Worm (Caenorhabditis elegans) whole organism, young adult: ENCODE results near the gene wdr-54.
A peak's percentile ranks its signal among the peaks of the same experiment; 100 is the strongest.

ENCODE experiments used
- B0035.1 ChIP-seq: sonication (generic microtip); optimal IDR thresholded peaks from 2 replicates; lab custom pipeline; 2016; ENCODE audit warnings: missing genetic modification characterization, mild to moderate bottlenecking, missing compliant biosample characterization, missing genotype, missing genetic modification reagents
- C17E4.6 ChIP-seq: fragments of 200-800 bp; sonication (Bioruptor generic); IDR thresholded peaks from 2 replicates; pipeline ENCODE4 v1.3.6; 2022; ENCODE audit warnings: missing genetic modification reagents, missing genetic modification characterization, missing compliant biosample characterization
- F22D6.2 ChIP-seq: sonication (generic microtip); optimal IDR thresholded peaks from 2 replicates; lab custom pipeline; 2016; ENCODE audit warnings: mild to moderate bottlenecking, missing genetic modification characterization, missing compliant biosample characterization
- F39B2.1 ChIP-seq: fragments of 200-800 bp; sonication (Bioruptor generic); IDR thresholded peaks from 2 replicates; pipeline ENCODE4 v1.3.6; 2022; ENCODE audit warnings: missing genetic modification reagents, missing genetic modification characterization, missing compliant biosample characterization
- F52B5.7 ChIP-seq: sonication (generic microtip); optimal IDR thresholded peaks from 2 replicates; lab custom pipeline; 2016; ENCODE audit warnings: mild to moderate bottlenecking, missing genetic modification characterization, missing compliant biosample characterization
- F55B11.4 ChIP-seq: sonication (generic microtip); optimal IDR thresholded peaks from 2 replicates; lab custom pipeline; 2016; ENCODE audit warnings: missing compliant biosample characterization, missing genetic modification characterization, borderline replicate concordance; ENCODE audit not compliant: insufficient read depth
- K12H6.12 ChIP-seq: fragments of 200-800 bp; sonication (Bioruptor generic); optimal IDR thresholded peaks from 2 replicates; lab custom pipeline; 2018; ENCODE audit warnings: mild to moderate bottlenecking, missing genetic modification characterization, missing compliant biosample characterization
- Y79H2A.3 ChIP-seq: fragments of 200-800 bp; sonication (Bioruptor generic); conservative IDR thresholded peaks from 2 replicates; pipeline ENCODE4 v1.3.6; 2022; ENCODE audit warnings: missing genetic modification reagents, missing genetic modification characterization, missing compliant biosample characterization
- Y95B8A.8 ChIP-seq: fragments of 200-800 bp; sonication (Bioruptor generic); IDR thresholded peaks from 2 replicates; pipeline ENCODE4 v1.3.6; 2022; ENCODE audit warnings: missing genetic modification reagents, missing genetic modification characterization, missing compliant biosample characterization
- aptf-3 ChIP-seq: fragments of 200-800 bp; sonication (Bioruptor generic); IDR thresholded peaks from 2 replicates; pipeline ENCODE4 v1.3.6; 2022; ENCODE audit warnings: missing genetic modification characterization, missing compliant biosample characterization
- atf-7 ChIP-seq: sonication (generic microtip); optimal IDR thresholded peaks from 2 replicates; lab custom pipeline; 2017; ENCODE audit warnings: mild to moderate bottlenecking, missing genetic modification characterization, missing compliant biosample characterization
- ccch-3 ChIP-seq: fragments of 200-800 bp; sonication (Bioruptor generic); optimal IDR thresholded peaks from 2 replicates; lab custom pipeline; 2018; ENCODE audit warnings: mild to moderate bottlenecking, missing genetic modification characterization, missing compliant biosample characterization
- ceh-58 ChIP-seq: fragments of 200-800 bp; sonication (Bioruptor generic); IDR thresholded peaks from 2 replicates; pipeline ENCODE4 v1.3.6; 2022; ENCODE audit warnings: missing genetic modification characterization, missing compliant biosample characterization
- ceh-79 ChIP-seq: sonication (generic microtip); optimal IDR thresholded peaks from 2 replicates; lab custom pipeline; 2017; ENCODE audit warnings: mild to moderate bottlenecking, missing genetic modification characterization, missing compliant biosample characterization
- ceh-91 ChIP-seq: fragments of 200-800 bp; sonication (Bioruptor generic); IDR thresholded peaks from 2 replicates; pipeline ENCODE4 v1.3.6; 2022; ENCODE audit warnings: missing genetic modification reagents, missing genetic modification characterization, missing compliant biosample characterization
- dox-1 ChIP-seq: fragments of 200-800 bp; sonication (Bioruptor generic); IDR thresholded peaks from 2 replicates; pipeline ENCODE4 v1.3.6; 2022; ENCODE audit warnings: missing genetic modification reagents, missing genetic modification characterization, missing compliant biosample characterization
- dpff-1 ChIP-seq: sonication (generic microtip); optimal IDR thresholded peaks from 2 replicates; lab custom pipeline; 2017; ENCODE audit warnings: mild to moderate bottlenecking, missing genetic modification characterization, missing compliant biosample characterization
- dpl-1 ChIP-seq: fragments of 150-350 bp; optimal IDR thresholded peaks from 2 replicates; lab custom pipeline; 2014; ENCODE audit warnings: missing biosample characterization, missing genetic modification reagents, missing genetic modification characterization
- egrh-3 ChIP-seq: fragments of 200-800 bp; sonication (Bioruptor generic); IDR thresholded peaks from 2 replicates; pipeline ENCODE4 v1.3.6; 2022; ENCODE audit warnings: missing genetic modification reagents, missing genetic modification characterization, missing compliant biosample characterization
- hlh-26 ChIP-seq: fragments of 200-800 bp; sonication (Bioruptor generic); conservative IDR thresholded peaks from 2 replicates; pipeline ENCODE4 v1.3.6; 2022; ENCODE audit warnings: missing genetic modification reagents, missing genetic modification characterization, missing compliant biosample characterization
- hmg-1.2 ChIP-seq: fragments of 200-800 bp; sonication (Bioruptor generic); IDR thresholded peaks from 2 replicates; pipeline ENCODE4 v1.3.6; 2022; ENCODE audit warnings: missing genetic modification reagents, missing genetic modification characterization, missing compliant biosample characterization
- hmg-20 ChIP-seq: fragments of 200-800 bp; sonication (Bioruptor generic); IDR thresholded peaks from 2 replicates; pipeline ENCODE4 v1.3.6; 2022; ENCODE audit warnings: missing genetic modification reagents, missing genetic modification characterization, missing compliant biosample characterization
- hsf-1 ChIP-seq: fragments of 200-800 bp; sonication (Bioruptor generic); IDR thresholded peaks from 2 replicates; pipeline ENCODE4 v1.3.6; 2022; ENCODE audit warnings: missing genetic modification reagents, missing genetic modification characterization, missing compliant biosample characterization
- let-607 ChIP-seq, 2 experiments: fragments of 200-800 bp in 1 of 2; sonication (Bioruptor generic) in 1 of 2; sonication (generic microtip) in 1 of 2; optimal IDR thresholded peaks; 2 replicates each; lab custom pipeline; 2016 to 2018; ENCODE audit warnings: mild to moderate bottlenecking in 2 of 2, missing compliant biosample characterization in 2 of 2, missing genetic modification characterization in 2 of 2, moderate library complexity in 2 of 2, missing genotype in 1 of 2
- lin-26 ChIP-seq: fragments of 200-800 bp; sonication (Bioruptor generic); IDR thresholded peaks from 2 replicates; pipeline ENCODE4 v1.3.6; 2022; ENCODE audit warnings: missing genetic modification reagents, missing genetic modification characterization, missing compliant biosample characterization
- lsy-27 ChIP-seq: sonication (generic microtip); optimal IDR thresholded peaks from 2 replicates; lab custom pipeline; 2017; ENCODE audit warnings: missing genetic modification characterization, mild to moderate bottlenecking, missing compliant biosample characterization, antibody characterized with exemption, missing genotype, borderline replicate concordance; ENCODE audit not compliant: insufficient read depth
- madf-10 ChIP-seq: sonication (generic microtip); optimal IDR thresholded peaks from 2 replicates; lab custom pipeline; 2016; ENCODE audit warnings: mild to moderate bottlenecking, missing genetic modification characterization, missing compliant biosample characterization
- madf-6 ChIP-seq: fragments of 200-800 bp; sonication (Bioruptor generic); IDR thresholded peaks from 2 replicates; pipeline ENCODE4 v1.3.6; 2022; ENCODE audit warnings: missing genetic modification reagents, missing genetic modification characterization, missing compliant biosample characterization
- mes-4 ChIP-seq: sonication (generic microtip); optimal IDR thresholded peaks from 2 replicates; lab custom pipeline; 2016; ENCODE audit warnings: missing genotype, missing genetic modification characterization, missing compliant biosample characterization
- nfya-1 ChIP-seq: sonication (generic microtip); optimal IDR thresholded peaks from 2 replicates; lab custom pipeline; 2017; ENCODE audit warnings: antibody characterized with exemption, missing compliant biosample characterization, missing genetic modification characterization, borderline replicate concordance; ENCODE audit not compliant: insufficient read depth
- nhr-120 ChIP-seq: fragments of 200-800 bp; sonication (Bioruptor generic); IDR thresholded peaks from 2 replicates; pipeline ENCODE4 v1.3.6; 2022; ENCODE audit warnings: missing genetic modification characterization, missing compliant biosample characterization
- nhr-80 ChIP-seq: sonication (generic microtip); optimal IDR thresholded peaks from 2 replicates; lab custom pipeline; 2016; ENCODE audit warnings: missing genetic modification characterization, missing compliant biosample characterization
- nhr-90 ChIP-seq: sonication (generic microtip); optimal IDR thresholded peaks from 2 replicates; lab custom pipeline; 2016; ENCODE audit warnings: missing genotype, mild to moderate bottlenecking, missing genetic modification characterization, missing compliant biosample characterization
- pha-4 ChIP-seq: fragments of 150-350 bp; sonication (generic microtip); optimal IDR thresholded peaks from 2 replicates; lab custom pipeline; 2014; ENCODE audit warnings: missing biosample characterization, missing genetic modification reagents, missing genetic modification characterization
- rcor-1 ChIP-seq: fragments of 200-800 bp; sonication (Bioruptor generic); IDR thresholded peaks from 2 replicates; pipeline ENCODE4 v1.3.6; 2022; ENCODE audit warnings: missing genetic modification reagents, missing genetic modification characterization, missing compliant biosample characterization
- rpc-1 ChIP-seq, 2 experiments: fragments of 150-350 bp in 1 of 2; sonication (generic microtip) in 1 of 2; optimal IDR thresholded peaks; 2 replicates each; lab custom pipeline; 2014 to 2018; ENCODE audit warnings: missing biosample characterization in 1 of 2, missing genetic modification characterization in 1 of 2, missing genetic modification reagents in 1 of 2, missing genotype in 1 of 2
- sdz-38 ChIP-seq: sonication (generic microtip); optimal IDR thresholded peaks from 2 replicates; lab custom pipeline; 2016; ENCODE audit warnings: missing genotype, missing genetic modification characterization, missing compliant biosample characterization
- snpc-3.4 ChIP-seq: sonication (generic microtip); optimal IDR thresholded peaks from 2 replicates; lab custom pipeline; 2017; ENCODE audit warnings: missing genetic modification characterization, mild to moderate bottlenecking, missing compliant biosample characterization, antibody characterized with exemption, moderate library complexity, missing genotype, missing genetic modification reagents
- snpc-4 ChIP-seq, 5 experiments: fragments of 150-350 bp in 1 of 5; sonication (generic microtip) in 4 of 5; optimal IDR thresholded peaks; 2 replicates each; lab custom pipeline; 2014 to 2018; ENCODE audit warnings: missing genetic modification characterization in 5 of 5, missing biosample characterization in 3 of 5, antibody characterized with exemption in 2 of 5, mild to moderate bottlenecking in 2 of 5, missing compliant biosample characterization in 2 of 5, missing genotype in 2 of 5, moderate library complexity in 2 of 5, missing genetic modification reagents in 1 of 5
- tbx-9 ChIP-seq: sonication (generic microtip); optimal IDR thresholded peaks from 2 replicates; lab custom pipeline; 2016; ENCODE audit warnings: borderline replicate concordance, missing genetic modification characterization, inconsistent platforms, missing compliant biosample characterization
- unc-130 ChIP-seq: sonication (generic microtip); optimal IDR thresholded peaks from 2 replicates; lab custom pipeline; 2016; ENCODE audit warnings: missing genetic modification reagents, missing genetic modification characterization, missing compliant biosample characterization
- xnd-1 ChIP-seq: sonication (generic microtip); optimal IDR thresholded peaks from 2 replicates; lab custom pipeline; 2016; ENCODE audit warnings: missing genotype, missing genetic modification reagents, missing genetic modification characterization, missing compliant biosample characterization
- zfh-2 ChIP-seq: fragments of 200-800 bp; sonication (Bioruptor generic); conservative IDR thresholded peaks from 2 replicates; pipeline ENCODE4 v1.3.6; 2022; ENCODE audit warnings: missing genetic modification reagents, missing genetic modification characterization, missing compliant biosample characterization
- ztf-26 ChIP-seq: sonication (generic microtip); optimal IDR thresholded peaks from 2 replicates; lab custom pipeline; 2017; ENCODE audit warnings: missing genetic modification characterization, missing compliant biosample characterization
- ztf-28 ChIP-seq: fragments of 200-800 bp; sonication (Bioruptor generic); IDR thresholded peaks from 2 replicates; pipeline ENCODE4 v1.3.6; 2022; ENCODE audit warnings: missing genetic modification reagents, missing genetic modification characterization, missing compliant biosample characterization

The wdr-54 gene

DNA sequence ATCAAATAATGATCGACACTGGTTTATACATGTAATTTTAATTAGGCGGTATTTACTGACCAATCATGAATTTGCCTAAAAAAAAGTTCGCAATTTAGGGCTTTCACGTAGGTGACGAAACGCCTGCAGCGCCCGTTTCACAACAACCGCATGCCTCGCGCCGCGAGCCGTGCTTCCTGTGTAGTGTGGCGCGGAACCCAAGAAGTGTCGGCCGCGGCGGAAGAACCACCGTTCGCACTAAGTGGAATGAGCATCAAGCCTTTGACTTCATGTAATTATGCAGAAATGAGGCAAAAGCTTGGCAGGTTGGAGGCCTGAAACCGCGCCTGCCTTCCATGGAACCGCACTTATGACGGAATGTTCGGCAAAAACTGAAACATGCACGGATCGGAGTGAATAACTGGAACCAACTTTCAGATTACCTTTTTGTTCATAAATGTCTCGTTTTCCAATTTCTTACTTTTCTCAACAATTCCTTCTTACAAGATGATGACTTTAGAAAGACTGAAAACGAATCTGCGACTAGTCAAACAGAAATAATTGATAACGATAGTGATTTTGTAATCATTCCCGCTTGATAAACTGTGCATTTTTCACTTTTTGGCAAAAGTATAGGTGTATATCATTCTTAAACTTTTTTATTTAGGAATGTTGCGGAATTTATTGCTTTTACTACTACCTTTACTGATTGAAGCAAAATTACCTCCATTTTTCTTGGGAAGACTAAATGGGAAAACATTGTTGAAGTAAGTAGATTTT lies 43.4 kb downstream of the wdr-54 start, which contains the start of gene F56F10.1:
F56F10.1 (plus strand) TSS at position 647 of the 759 bp plus-strand sequence.
- TF ChIP-seq B0035.1, result no peak
- TF ChIP-seq hmg-1.2 (GFP tag; lab: Robert Waterston, UW), result peak; percentile 43
- no peak for TF ChIP-seq F52B5.7
- TF ChIP-seq dpl-1 (GFP tag; lab: Kevin White, UChicago), result no peak
- no peak for TF ChIP-seq ztf-28 (GFP tag; lab: Robert Waterston, UW)
- 0 out of 2 replicates have a peak, but pooled peaks have one; percentile 27 for TF ChIP-seq lin-26 (GFP tag; lab: Robert Waterston, UW)
- no peak for TF ChIP-seq ccch-3 (GFP tag; lab: Kevin White, UChicago)
- TF ChIP-seq rcor-1 (GFP tag; lab: Robert Waterston, UW), result no peak
- TF ChIP-seq hmg-20 (GFP tag; lab: Robert Waterston, UW), result no peak
- no peak for TF ChIP-seq dox-1 (GFP tag; lab: Robert Waterston, UW)
- no peak for TF ChIP-seq mes-4
- no peak for TF ChIP-seq nfya-1 (tag; lab: Kevin White, UChicago)
- TF ChIP-seq ceh-58, result no peak
- no peak for TF ChIP-seq unc-130
- no peak for TF ChIP-seq sdz-38
- TF ChIP-seq Y79H2A.3 (GFP tag; lab: Robert Waterston, UW), result no peak
- TF ChIP-seq nhr-90 (tag; lab: Kevin White, UChicago), result no peak
- TF ChIP-seq snpc-4 (GFP tag; optimal IDR thresholded peaks at IDR 0.05; lab: Kevin White, UChicago), result peak; percentile 35
- TF ChIP-seq snpc-4 (tag; optimal IDR thresholded peaks at IDR 0.05; lab: Kevin White, UChicago), result peak; percentile 20 to 93 (median 72)
- TF ChIP-seq pha-4 (tag; lab: Kevin White, UChicago), result no peak
- 0 out of 2 replicates have a peak, but pooled peaks have one; percentile 39 for TF ChIP-seq F39B2.1
- no peak for TF ChIP-seq hlh-26
- no peak for TF ChIP-seq hsf-1
- no peak for TF ChIP-seq egrh-3 (GFP tag; lab: Robert Waterston, UW)
- no peak for TF ChIP-seq let-607 (tag; optimal IDR thresholded peaks at IDR 0.05; lab: Kevin White, UChicago)
- TF ChIP-seq madf-10, result no peak
- no peak for TF ChIP-seq atf-7 (tag; lab: Kevin White, UChicago)
- TF ChIP-seq aptf-3 (GFP tag; lab: Robert Waterston, UW), result no peak
- TF ChIP-seq nhr-80 (tag; lab: Kevin White, UChicago), result peak; percentile 32
- TF ChIP-seq ztf-26, result no peak
- peak; percentile 87 for TF ChIP-seq zfh-2
- no peak for TF ChIP-seq dpff-1
- no peak for TF ChIP-seq K12H6.12
- TF ChIP-seq, all 124 proteins: peak for 6

DNA sequence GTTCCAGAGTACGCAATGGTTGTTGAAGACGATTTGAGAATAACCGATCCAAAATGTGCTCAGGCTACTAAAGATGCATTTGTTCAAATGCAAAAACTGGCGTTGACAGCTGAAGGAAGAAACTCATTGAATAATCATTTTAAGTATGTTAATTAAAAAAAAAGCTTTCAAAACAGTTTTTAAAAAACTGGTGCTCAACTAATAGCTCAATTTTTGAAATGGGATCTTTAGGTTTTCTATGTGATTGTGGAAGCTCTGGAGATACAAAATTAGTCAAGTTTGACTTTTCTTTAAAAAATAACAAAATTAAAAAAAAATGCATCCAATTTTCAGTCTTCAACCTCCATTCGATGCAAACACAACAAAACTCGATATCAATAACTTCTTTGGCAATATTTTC lies 44.9 kb downstream of the wdr-54 start:
- no peak for TF ChIP-seq dox-1 (GFP tag; lab: Robert Waterston, UW)
- TF ChIP-seq rpc-1 (optimal IDR thresholded peaks at IDR 0.05; lab: Kevin White, UChicago), result no peak
- no peak for TF ChIP-seq rpc-1 (tag; optimal IDR thresholded peaks at IDR 0.05; lab: Kevin White, UChicago)
- TF ChIP-seq F55B11.4 (tag; lab: Kevin White, UChicago), result no peak
- no peak for TF ChIP-seq ceh-91 (GFP tag; lab: Robert Waterston, UW)
- no peak for TF ChIP-seq lin-26 (GFP tag; lab: Robert Waterston, UW)
- no peak for TF ChIP-seq xnd-1 (tag; lab: Kevin White, UChicago)
- TF ChIP-seq Y95B8A.8 (GFP tag; lab: Robert Waterston, UW), result no peak
- no peak for TF ChIP-seq C17E4.6
- no peak for TF ChIP-seq madf-6 (GFP tag; lab: Robert Waterston, UW)
- TF ChIP-seq K12H6.12, result no peak
- no peak for TF ChIP-seq nhr-120 (GFP tag; lab: Robert Waterston, UW)
- TF ChIP-seq rcor-1 (GFP tag; lab: Robert Waterston, UW), result no peak
- TF ChIP-seq F22D6.2 (tag; lab: Kevin White, UChicago), result no peak
- no peak for TF ChIP-seq dpl-1 (GFP tag; lab: Kevin White, UChicago)
- no peak for TF ChIP-seq lsy-27 (tag; lab: Kevin White, UChicago)
- TF ChIP-seq pha-4 (tag; lab: Kevin White, UChicago), result no peak
- TF ChIP-seq snpc-3.4 (tag; lab: Kevin White, UChicago), result no peak
- no peak for TF ChIP-seq tbx-9 (tag; lab: Kevin White, UChicago)
- TF ChIP-seq ceh-79, result no peak
